Worm (Caenorhabditis elegans) whole organism, L4 larva: ENCODE results near the gene Y38F2AR.10.

Experiments used
- T20F7.1 ChIP-seq: fragments of 200-800 bp; sonication (Bioruptor generic); optimal IDR thresholded peaks from 2 replicates; lab custom pipeline; 2018; ENCODE audit warnings: mild to moderate bottlenecking, missing genetic modification characterization, missing compliant biosample characterization
- Y105C5A.15 ChIP-seq: fragments of 200-800 bp; sonication (Bioruptor generic); IDR thresholded peaks from 2 replicates; pipeline ENCODE4 v1.3.6; 2022; ENCODE audit warnings: missing genetic modification characterization, missing compliant biosample characterization
- Y48G9A.11 ChIP-seq: fragments of 200-800 bp; sonication (Bioruptor generic); IDR thresholded peaks from 2 replicates; pipeline ENCODE4 v1.3.6; 2022; ENCODE audit warnings: missing genetic modification reagents, missing genetic modification characterization, missing compliant biosample characterization
- ZK337.2 ChIP-seq: fragments of 200-800 bp; sonication (Bioruptor generic); IDR thresholded peaks from 2 replicates; pipeline ENCODE4 v1.3.6; 2022; ENCODE audit warnings: missing genetic modification reagents, missing genetic modification characterization, missing compliant biosample characterization
- ZK546.5 ChIP-seq, 2 experiments: sonication (generic microtip); optimal IDR thresholded peaks; 2 replicates each; lab custom pipeline; 2017; ENCODE audit warnings: missing biosample characterization in 2 of 2, missing genetic modification characterization in 2 of 2
- arid-1 ChIP-seq: fragments of 200-800 bp; sonication (Bioruptor generic); conservative IDR thresholded peaks from 2 replicates; pipeline ENCODE4 v1.3.6; 2022; ENCODE audit warnings: missing genetic modification reagents, missing genetic modification characterization, missing compliant biosample characterization
- attf-4 ChIP-seq: sonication (generic microtip); optimal IDR thresholded peaks from 3 replicates; lab custom pipeline; 2017; ENCODE audit warnings: missing biosample characterization, missing genetic modification characterization
- ceh-20 ChIP-seq: fragments of 200-800 bp; sonication (Bioruptor generic); IDR thresholded peaks from 2 replicates; pipeline ENCODE4 v1.3.6; 2022; ENCODE audit warnings: missing genetic modification reagents, missing genetic modification characterization, missing compliant biosample characterization
- ceh-28 ChIP-seq: fragments of 150-350 bp; optimal IDR thresholded peaks from 2 replicates; lab custom pipeline; 2014; ENCODE audit warnings: missing biosample characterization, missing genetic modification reagents, missing genetic modification characterization
- ceh-32 ChIP-seq: sonication (generic microtip); optimal IDR thresholded peaks from 2 replicates; lab custom pipeline; 2016; ENCODE audit warnings: mild to moderate bottlenecking, missing genetic modification characterization, missing compliant biosample characterization; ENCODE audit not compliant: poor library complexity
- ceh-62 ChIP-seq: sonication (generic microtip); optimal IDR thresholded peaks from 2 replicates; lab custom pipeline; 2017; ENCODE audit warnings: missing biosample characterization, missing genetic modification characterization
- ces-1 ChIP-seq: fragments of 150-350 bp; sonication (generic microtip); optimal IDR thresholded peaks from 4 replicates; lab custom pipeline; 2014; ENCODE audit warnings: missing biosample characterization, missing genetic modification reagents, missing genetic modification characterization
- daf-12 ChIP-seq: fragments of 150-350 bp; optimal IDR thresholded peaks from 2 replicates; lab custom pipeline; 2014; ENCODE audit warnings: missing biosample characterization, missing genetic modification reagents, missing genetic modification characterization
- daf-16 ChIP-seq, 3 experiments: sonication (generic microtip); optimal IDR thresholded peaks; 2 replicates each; lab custom pipeline; 2016 to 2017; ENCODE audit warnings: missing genetic modification characterization in 3 of 3, missing genetic modification reagents in 3 of 3, mild to moderate bottlenecking in 2 of 3, missing compliant biosample characterization in 2 of 3, missing biosample characterization in 1 of 3, moderate library complexity in 1 of 3
- dmd-6 ChIP-seq: fragments of 200-800 bp; sonication (Bioruptor generic); IDR thresholded peaks from 2 replicates; pipeline ENCODE4 v1.3.6; 2022; ENCODE audit warnings: missing genetic modification reagents, missing genetic modification characterization, missing compliant biosample characterization
- dmd-8 ChIP-seq: fragments of 200-800 bp; sonication (Bioruptor generic); IDR thresholded peaks from 2 replicates; pipeline ENCODE4 v1.3.6; 2022; ENCODE audit warnings: missing genetic modification characterization, missing compliant biosample characterization
- dve-1 ChIP-seq: sonication (generic microtip); optimal IDR thresholded peaks from 2 replicates; lab custom pipeline; 2017; ENCODE audit warnings: antibody characterized with exemption, mild to moderate bottlenecking, missing genetic modification characterization, missing compliant biosample characterization; ENCODE audit not compliant: insufficient read depth
- egl-27 ChIP-seq: sonication (generic microtip); optimal IDR thresholded peaks from 3 replicates; lab custom pipeline; 2017; ENCODE audit warnings: missing biosample characterization, missing genetic modification reagents, missing genetic modification characterization
- fkh-10 ChIP-seq: fragments of 150-350 bp; optimal IDR thresholded peaks from 2 replicates; lab custom pipeline; 2014; ENCODE audit warnings: missing biosample characterization, missing genetic modification reagents, missing genetic modification characterization
- fos-1 ChIP-seq: fragments of 150-350 bp; optimal IDR thresholded peaks from 2 replicates; lab custom pipeline; 2014; ENCODE audit warnings: missing biosample characterization, missing genetic modification characterization
- gei-8 ChIP-seq: fragments of 200-800 bp; sonication (Bioruptor generic); optimal IDR thresholded peaks from 2 replicates; lab custom pipeline; 2018; ENCODE audit warnings: mild to moderate bottlenecking, missing genetic modification characterization, missing compliant biosample characterization
- lin-1 ChIP-seq: fragments of 200-800 bp; sonication (Bioruptor generic); IDR thresholded peaks from 2 replicates; pipeline ENCODE4 v1.3.6; 2022; ENCODE audit warnings: missing genetic modification reagents, missing genetic modification characterization, missing compliant biosample characterization
- lin-29 ChIP-seq: fragments of 200-800 bp; sonication (Bioruptor generic); IDR thresholded peaks from 2 replicates; pipeline ENCODE4 v1.3.6; 2022; ENCODE audit warnings: missing genetic modification reagents, missing genetic modification characterization, missing compliant biosample characterization
- lin-39 ChIP-seq: fragments of 150-350 bp; optimal IDR thresholded peaks from 2 replicates; lab custom pipeline; 2014; ENCODE audit warnings: missing biosample characterization, missing genetic modification reagents, missing genetic modification characterization
- lir-3 ChIP-seq: sonication (generic microtip); optimal IDR thresholded peaks from 2 replicates; lab custom pipeline; 2016; ENCODE audit warnings: mild to moderate bottlenecking, missing genetic modification characterization, missing compliant biosample characterization
- lsy-2 ChIP-seq, 2 experiments: fragments of 150-350 bp in 1 of 2; sonication (generic microtip) in 1 of 2; optimal IDR thresholded peaks; 2 replicates each; lab custom pipeline; 2014 to 2017; ENCODE audit warnings: missing biosample characterization in 2 of 2, missing genetic modification characterization in 2 of 2
- madf-5 ChIP-seq, 2 experiments: fragments of 200-800 bp; sonication (Bioruptor generic); IDR thresholded peaks; 2 replicates each; pipeline ENCODE4 v1.3.6; 2022; ENCODE audit warnings: missing compliant biosample characterization in 2 of 2, missing genetic modification characterization in 2 of 2
- mep-1 ChIP-seq: fragments of 150-350 bp; sonication (generic microtip); optimal IDR thresholded peaks from 3 replicates; lab custom pipeline; 2014; ENCODE audit warnings: missing biosample characterization, missing genetic modification characterization
- mes-2 ChIP-seq: sonication (generic microtip); optimal IDR thresholded peaks from 2 replicates; lab custom pipeline; 2016; ENCODE audit warnings: missing genotype, mild to moderate bottlenecking, missing genetic modification characterization, missing compliant biosample characterization; ENCODE audit not compliant: poor library complexity, severe bottlenecking
- mxl-2 ChIP-seq: fragments of 200-800 bp; sonication (Bioruptor generic); conservative IDR thresholded peaks from 2 replicates; pipeline ENCODE4 v1.3.6; 2022; ENCODE audit warnings: missing genetic modification reagents, missing genetic modification characterization, missing compliant biosample characterization
- nhr-102 ChIP-seq: sonication (generic microtip); optimal IDR thresholded peaks from 2 replicates; lab custom pipeline; 2016; ENCODE audit warnings: mild to moderate bottlenecking, missing genetic modification characterization, moderate library complexity, missing compliant biosample characterization
- nhr-237 ChIP-seq: sonication (generic microtip); optimal IDR thresholded peaks from 2 replicates; lab custom pipeline; 2017; ENCODE audit warnings: missing biosample characterization, missing genetic modification characterization
- nhr-28 ChIP-seq: fragments of 150-350 bp; optimal IDR thresholded peaks from 2 replicates; lab custom pipeline; 2014; ENCODE audit warnings: missing biosample characterization, missing genetic modification characterization
- nhr-41 ChIP-seq: fragments of 200-800 bp; sonication (Bioruptor generic); IDR thresholded peaks from 2 replicates; pipeline ENCODE4 v1.3.6; 2022; ENCODE audit warnings: missing genetic modification reagents, missing genetic modification characterization, missing compliant biosample characterization
- nhr-48 ChIP-seq: sonication (generic microtip); optimal IDR thresholded peaks from 2 replicates; lab custom pipeline; 2016; ENCODE audit warnings: mild to moderate bottlenecking, missing genetic modification characterization, missing compliant biosample characterization
- nhr-6 ChIP-seq: fragments of 150-350 bp; optimal IDR thresholded peaks from 2 replicates; lab custom pipeline; 2014; ENCODE audit warnings: missing biosample characterization, missing genetic modification characterization
- nhr-76 ChIP-seq: fragments of 150-350 bp; optimal IDR thresholded peaks from 2 replicates; lab custom pipeline; 2014; ENCODE audit warnings: missing biosample characterization, missing genetic modification characterization
- pqm-1 ChIP-seq: sonication (generic microtip); optimal IDR thresholded peaks from 2 replicates; lab custom pipeline; 2017; ENCODE audit warnings: missing biosample characterization, missing genetic modification characterization
- sdz-12 ChIP-seq: fragments of 200-800 bp; sonication (Bioruptor generic); optimal IDR thresholded peaks from 2 replicates; lab custom pipeline; 2018; ENCODE audit warnings: mild to moderate bottlenecking, missing genetic modification characterization, missing compliant biosample characterization
- set-16 ChIP-seq: fragments of 200-800 bp; sonication (Bioruptor generic); IDR thresholded peaks from 2 replicates; pipeline ENCODE4 v1.3.6; 2022; ENCODE audit warnings: missing genetic modification reagents, missing genetic modification characterization, missing compliant biosample characterization
- skn-1 ChIP-seq: fragments of 150-350 bp; optimal IDR thresholded peaks from 2 replicates; lab custom pipeline; 2014; ENCODE audit warnings: missing biosample characterization, missing genetic modification characterization
- spr-1 ChIP-seq: sonication (generic microtip); optimal IDR thresholded peaks from 2 replicates; lab custom pipeline; 2016; ENCODE audit warnings: mild to moderate bottlenecking, missing genetic modification characterization, missing compliant biosample characterization
- unc-62 ChIP-seq, 3 experiments: fragments of 150-350 bp in 1 of 3; sonication (generic microtip); optimal IDR thresholded peaks in 2 of 3; peaks in 1 of 3; 1 replicate in 1 of 3; 2 replicates in 2 of 3; lab custom pipeline; 2014 to 2017; ENCODE audit warnings: missing biosample characterization in 3 of 3, missing genetic modification characterization in 3 of 3, missing genetic modification reagents in 3 of 3, missing genotype in 1 of 3
- zag-1 ChIP-seq: fragments of 150-350 bp; optimal IDR thresholded peaks from 2 replicates; lab custom pipeline; 2014; ENCODE audit warnings: missing biosample characterization, missing genetic modification characterization
- zfp-3 ChIP-seq: fragments of 200-800 bp; sonication (Bioruptor generic); conservative IDR thresholded peaks from 2 replicates; pipeline ENCODE4 v1.3.6; 2022; ENCODE audit warnings: missing genetic modification reagents, missing genetic modification characterization, missing compliant biosample characterization

Gene Y38F2AR.10

ce11 chrIV:2387970-2388705, 11.2 kb downstream of the Y38F2AR.10 start, which contains the start of gene sec-61.B (continued):
- TF ChIP-seq spr-1 (tag; lab: Kevin White, UChicago) (peak; percentile 24), arid-1 (GFP tag; lab: Robert Waterston, UW) (no peak), Y48G9A.11 (GFP tag; lab: Robert Waterston, UW) (0 out of 2 replicates have a peak, but pooled peaks have one; percentile 36), ceh-28 (no peak), nhr-28 (tag; lab: Kevin White, UChicago) (no peak), ceh-32 (tag; lab: Kevin White, UChicago) (no peak), egl-27 (tag; lab: Kevin White, UChicago) (no peak), zfp-3 (GFP tag; lab: Robert Waterston, UW) (no peak), gei-8 (GFP tag; lab: Kevin White, UChicago) (no peak), ces-1 (GFP tag; lab: Kevin White, UChicago) (no peak), nhr-237 (tag; lab: Kevin White, UChicago) (no peak), pqm-1 (tag; lab: Kevin White, UChicago) (no peak), mxl-2 (GFP tag; lab: Robert Waterston, UW) (no peak), unc-62 (GFP tag; optimal IDR thresholded peaks at IDR 0.05 in 1 of 2; lab: Kevin White, UChicago) (no peak), unc-62 (tag; optimal IDR thresholded peaks at IDR 0.05; lab: Kevin White, UChicago) (no peak), fos-1 (tag; lab: Kevin White, UChicago) (no peak), lin-1 (no peak), lin-39 (tag; lab: Kevin White, UChicago) (no peak), sdz-12 (GFP tag; lab: Kevin White, UChicago) (no peak), dmd-8 (GFP tag; lab: Robert Waterston, UW) (0 out of 2 replicates have a peak, but pooled peaks have one; percentile 16), dve-1 (peak; percentile 21), zag-1 (tag; lab: Kevin White, UChicago) (no peak), lsy-2 (tag; optimal IDR thresholded peaks at IDR 0.05; lab: Kevin White, UChicago) (peak in 1 of 2 experiments; percentile 62), ZK546.5 (tag; optimal IDR thresholded peaks at IDR 0.05; lab: Kevin White, UChicago) (no peak), daf-12 (no peak), ceh-62 (tag; lab: Kevin White, UChicago) (no peak), Y105C5A.15 (0 out of 2 replicates have a peak, but pooled peaks have one; percentile 27), skn-1 (no peak), mes-2 (tag; lab: Kevin White, UChicago) (no peak), nhr-6 (tag; lab: Kevin White, UChicago) (no peak), lir-3 (tag; lab: Kevin White, UChicago) (no peak)

DNA sequence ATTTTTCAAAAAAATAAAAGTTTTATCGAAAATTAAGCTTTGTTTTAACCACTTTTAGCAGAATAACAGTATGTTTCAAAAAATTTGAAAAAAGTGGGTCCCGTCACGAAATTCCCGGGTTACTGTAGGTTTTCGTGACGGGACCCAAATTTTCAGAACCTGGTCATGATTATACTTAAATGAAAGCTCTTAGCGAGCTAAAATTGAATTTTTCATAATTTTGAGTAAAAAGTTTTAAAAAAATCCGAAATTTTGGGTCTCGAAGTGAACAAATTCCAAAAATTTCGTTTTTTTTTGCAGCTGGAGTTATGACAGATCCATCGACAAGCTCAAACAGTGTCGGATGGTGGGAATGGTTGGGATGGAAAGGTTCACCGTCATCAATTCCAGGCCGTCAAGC, 15.6 kb downstream of the Y38F2AR.10 start, which contains the start of gene Y38F2AR.3:
TSS of gene Y38F2AR.3 (plus strand) at position 301 of the 400 bp plus-strand sequence.
- TF ChIP-seq pqm-1 (tag; lab: Kevin White, UChicago), result no peak
- no peak for TF ChIP-seq dmd-6
- TF ChIP-seq nhr-41, result no peak
- no peak for TF ChIP-seq mes-2 (tag; lab: Kevin White, UChicago)
- TF ChIP-seq ceh-32 (tag; lab: Kevin White, UChicago), result no peak
- no peak for TF ChIP-seq ZK337.2 (GFP tag; lab: Robert Waterston, UW)
- TF ChIP-seq dmd-8 (GFP tag; lab: Robert Waterston, UW), result no peak

- TF ChIP-seq lsy-2 (tag; optimal IDR thresholded peaks at IDR 0.05; lab: Kevin White, UChicago) (peak in 1 of 2 experiments; percentile 86), ZK546.5 (tag; optimal IDR thresholded peaks at IDR 0.05; lab: Kevin White, UChicago) (no peak), daf-16 (GFP tag; optimal IDR thresholded peaks at IDR 0.05; lab: Kevin White, UChicago) (peak in 1 of 2 experiments; percentile 5), daf-16 (tag; optimal IDR thresholded peaks at IDR 0.05; lab: Kevin White, UChicago) (no peak), ceh-20 (GFP tag; lab: Robert Waterston, UW) (no peak), nhr-102 (peak; percentile 33), nhr-48 (tag; lab: Kevin White, UChicago) (no peak), T20F7.1 (GFP tag; lab: Kevin White, UChicago) (no peak), spr-1 (tag; lab: Kevin White, UChicago) (peak; percentile 5), nhr-76 (tag; lab: Kevin White, UChicago) (no peak), lin-29 (GFP tag; lab: Robert Waterston, UW) (no peak), mep-1 (tag; lab: Kevin White, UChicago) (peak; percentile 62), fkh-10 (GFP tag; lab: Kevin White, UChicago) (peak; percentile 20), madf-5 (GFP tag; IDR thresholded peaks at IDR 0.05; lab: Robert Waterston, UW) (no peak), set-16 (GFP tag; lab: Robert Waterston, UW) (no peak), dmd-8 (GFP tag; lab: Robert Waterston, UW) (no peak), attf-4 (tag; lab: Kevin White, UChicago) (no peak), ceh-28 (no peak)
Observed at ce11 chrIV:2348862-2349321, 50.4 kb downstream of the Y38F2AR.10 start, which contains the start of the genes ppgn-1 and tftc-1. Gene ppgn-1 (minus strand): TSS chrIV:2348912. Gene tftc-1 (plus strand): TSS chrIV:2349271.
